Worm (Caenorhabditis elegans) whole organism, L2 larva: ENCODE measurements around the gene lin-7.
A peak's percentile ranks its signal among the peaks of the same experiment; 100 is the strongest.

Experiments
- C34F6.9 ChIP-seq: fragments of 150-350 bp; optimal IDR thresholded peaks from 2 replicates; lab custom pipeline; 2014; ENCODE audit warnings: missing biosample characterization, missing genetic modification characterization
- F13H6.1 ChIP-seq: sonication (generic microtip); optimal IDR thresholded peaks from 2 replicates; lab custom pipeline; 2016; ENCODE audit warnings: missing genetic modification characterization, missing compliant biosample characterization
- elt-1 ChIP-seq: fragments of 150-350 bp; optimal IDR thresholded peaks from 2 replicates; lab custom pipeline; 2014; ENCODE audit warnings: missing biosample characterization, missing genetic modification characterization
- fos-1 ChIP-seq: fragments of 150-350 bp; optimal IDR thresholded peaks from 2 replicates; lab custom pipeline; 2014; ENCODE audit warnings: missing biosample characterization, missing genetic modification characterization
- mdl-1 ChIP-seq, 2 experiments: fragments of 150-350 bp in 1 of 2; sonication (generic microtip) in 1 of 2; optimal IDR thresholded peaks; 2 replicates each; lab custom pipeline; 2017; ENCODE audit warnings: missing biosample characterization in 2 of 2, missing genetic modification characterization in 2 of 2
- nhr-237 ChIP-seq: fragments of 150-350 bp; optimal IDR thresholded peaks from 2 replicates; lab custom pipeline; 2014; ENCODE audit warnings: missing biosample characterization, missing genetic modification characterization
- unc-39 ChIP-seq: fragments of 150-350 bp; optimal IDR thresholded peaks from 2 replicates; lab custom pipeline; 2014; ENCODE audit warnings: missing biosample characterization, missing genetic modification characterization
- zag-1 ChIP-seq: fragments of 150-350 bp; optimal IDR thresholded peaks from 2 replicates; lab custom pipeline; 2014; ENCODE audit warnings: missing biosample characterization, missing genetic modification characterization

ce11 chrII:14365182-14365751 is 16.1 kb upstream of the lin-7 start, which contains the start of gene imb-2:
- TF ChIP-seq mdl-1 (tag; optimal IDR thresholded peaks at IDR 0.05; lab: Kevin White, UChicago) (no peak), unc-39 (no peak), fos-1 (tag; lab: Kevin White, UChicago) (peak; percentile 18), elt-1 (no peak), C34F6.9 (peak; percentile 68), zag-1 (tag; lab: Kevin White, UChicago) (peak; percentile 45), F13H6.1 (tag; lab: Kevin White, UChicago) (no peak), nhr-237 (no peak)
